Worm (Caenorhabditis elegans): ENCODE data around the gene zip-3.

DNA sequence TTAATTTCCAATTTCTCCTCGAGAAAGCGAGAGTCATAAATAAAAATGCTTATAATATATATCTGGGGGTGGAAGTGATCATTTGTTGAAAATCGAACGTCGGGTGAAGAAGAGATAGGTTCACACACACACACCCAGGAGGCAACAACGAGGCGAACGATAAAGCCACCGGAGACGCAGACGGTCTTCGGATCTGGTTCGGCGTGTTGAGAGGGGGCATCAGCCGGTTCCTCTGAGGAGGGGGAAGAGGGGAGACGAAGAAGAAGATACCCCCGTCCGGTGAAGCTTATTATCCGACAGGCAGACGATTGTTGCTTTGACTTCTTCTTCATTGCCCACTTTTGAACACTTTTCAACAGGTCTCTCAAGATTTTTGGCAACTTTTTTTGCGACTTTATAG, 47.5 kb upstream of the zip-3 start:
- no peak for TF ChIP-seq ama-1 (optimal IDR thresholded peaks at IDR 0.05)
- no peak for TF ChIP-seq hmg-4 (GFP tag; optimal IDR thresholded peaks at IDR 0.05)
- no peak for TF ChIP-seq tra-4 (tag; optimal IDR thresholded peaks at IDR 0.05)
- no peak for TF ChIP-seq sea-1 (GFP tag; conservative IDR thresholded peaks at IDR 0.05)
- no peak for TF ChIP-seq ceh-13 (GFP tag; optimal IDR thresholded peaks at IDR 0.05)
- no peak for TF ChIP-seq ceh-36 (tag; optimal IDR thresholded peaks at IDR 0.05)
- TF ChIP-seq B0310.2 (tag; optimal IDR thresholded peaks at IDR 0.05) = no peak
- TF ChIP-seq tbx-11 (GFP tag; IDR thresholded peaks at IDR 0.05) = no peak
- TF ChIP-seq scrt-1 (GFP tag; IDR thresholded peaks at IDR 0.05) = no peak
- no peak for TF ChIP-seq hnd-1 (tag; optimal IDR thresholded peaks at IDR 0.05)
